Worm (Caenorhabditis elegans): ENCODE results near the gene sar-1.
A peak's percentile ranks its signal among the peaks of the same experiment; 100 is the strongest.

Gene sar-1

ce11 chrIV:4468046-4468727 lies 44.9 kb downstream of the sar-1 start (continued):
- TF ChIP-seq nhr-129 (tag; optimal IDR thresholded peaks at IDR 0.05) (peak; percentile 65), lin-39 (tag; optimal IDR thresholded peaks at IDR 0.05) (no peak)

ce11 chrIV:4465184-4465583 lies 47.9 kb downstream of the sar-1 start, which contains the start of gene M01H9.5:
M01H9.5 (plus strand) TSS chrIV:4465484.
- no peak for TF ChIP-seq ztf-11 (tag; optimal IDR thresholded peaks at IDR 0.05)
- no peak for TF ChIP-seq mbf-1 (tag; optimal IDR thresholded peaks at IDR 0.05)
- TF ChIP-seq peb-1 (tag; optimal IDR thresholded peaks at IDR 0.05) = no peak
- TF ChIP-seq lin-39 (tag; optimal IDR thresholded peaks at IDR 0.05) = no peak
- no peak for TF ChIP-seq Y55F3AM.14 (GFP tag; optimal IDR thresholded peaks at IDR 0.05)
- no peak for TF ChIP-seq gmeb-1 (tag; optimal IDR thresholded peaks at IDR 0.05)
- TF ChIP-seq sem-4 (tag; optimal IDR thresholded peaks at IDR 0.05) = no peak
- TF ChIP-seq dmd-4 (tag; optimal IDR thresholded peaks at IDR 0.05) = no peak
- TF ChIP-seq zag-1 (tag; optimal IDR thresholded peaks at IDR 0.05) = no peak
- TF ChIP-seq nhr-10 (tag; optimal IDR thresholded peaks at IDR 0.05) = no peak
- no peak for TF ChIP-seq sma-9 (GFP tag; optimal IDR thresholded peaks at IDR 0.05)
- TF ChIP-seq sma-9 (tag; optimal IDR thresholded peaks at IDR 0.05) = no peak
- no peak for TF ChIP-seq nhr-237 (tag; optimal IDR thresholded peaks at IDR 0.05)
- no peak for TF ChIP-seq ceh-82 (tag; optimal IDR thresholded peaks at IDR 0.05)

DNA sequence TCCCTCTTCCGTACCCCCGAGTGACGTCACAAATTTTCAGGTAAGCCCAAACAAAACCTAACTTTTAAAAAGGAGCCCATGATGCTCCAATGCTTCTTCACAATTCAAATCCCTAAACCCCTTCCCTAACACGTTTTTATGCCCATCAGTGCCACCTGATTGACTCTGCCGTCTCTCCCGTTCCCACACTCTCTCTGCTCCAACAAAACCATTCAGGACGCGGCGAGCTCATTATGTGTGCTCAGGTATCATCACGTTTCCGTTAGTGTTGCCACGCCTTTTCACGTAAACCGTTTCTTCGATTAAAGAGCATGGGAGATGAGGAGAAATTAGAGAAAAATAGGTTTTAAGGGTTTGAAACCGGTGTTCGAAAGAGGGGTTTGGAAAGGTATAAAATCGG lies 50.0 kb downstream of the sar-1 start, which contains the start of gene M01H9.2:
M01H9.2 (minus strand) TSS at position 101 of the 400 bp plus-strand sequence.
- TF ChIP-seq ceh-82 (tag; optimal IDR thresholded peaks at IDR 0.05) = no peak
- TF ChIP-seq sma-9 (GFP tag; optimal IDR thresholded peaks at IDR 0.05) = no peak
- no peak for TF ChIP-seq sma-9 (tag; optimal IDR thresholded peaks at IDR 0.05)
